Worm (Caenorhabditis elegans): ENCODE data around the gene sfxn-1.2.

- TF ChIP-seq pha-4 (tag; optimal IDR thresholded peaks at IDR 0.05) = no peak
- TF ChIP-seq K09A11.1 (tag; optimal IDR thresholded peaks at IDR 0.05; ENCODE audit: insufficient read depth) = no peak
These were observed 979 bp upstream of the sfxn-1.2 start, which contains the start of gene lir-3 for ce11 chrII:11184757-11185341.
